Worm (Caenorhabditis elegans): ENCODE results near the gene srx-31.

DNA sequence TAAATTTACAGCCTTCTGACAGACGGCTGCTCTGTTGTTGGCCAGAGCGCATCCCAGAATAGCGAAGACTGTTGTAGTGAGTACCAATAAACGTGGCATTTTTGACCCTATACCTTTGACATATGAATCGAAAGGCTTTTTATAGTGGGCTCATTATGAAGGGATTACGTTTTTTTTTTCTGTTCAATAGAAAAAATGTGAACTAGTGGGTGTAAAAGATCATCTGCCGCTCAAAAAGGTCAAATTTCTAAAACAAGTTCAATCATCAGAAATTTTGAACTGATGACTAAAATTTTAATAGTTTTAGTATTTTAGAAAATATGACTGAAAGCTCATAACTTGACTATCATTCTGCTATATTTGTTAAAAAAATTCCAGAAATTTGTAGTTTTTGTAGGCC is 32.1 kb upstream of the srx-31 start, which contains the start of gene K09C6.9:
- TF ChIP-seq ztf-4 (tag; optimal IDR thresholded peaks at IDR 0.05) (no peak), zag-1 (tag; optimal IDR thresholded peaks at IDR 0.05) (no peak), nhr-77 (tag; optimal IDR thresholded peaks at IDR 0.05) (no peak), ama-1 (optimal IDR thresholded peaks at IDR 0.05) (no peak), nhr-76 (tag; optimal IDR thresholded peaks at IDR 0.05) (no peak), ceh-82 (tag; optimal IDR thresholded peaks at IDR 0.05) (no peak), nhr-67 (tag; optimal IDR thresholded peaks at IDR 0.05) (no peak), nhr-11 (tag; optimal IDR thresholded peaks at IDR 0.05) (no peak), R02D3.7 (tag; optimal IDR thresholded peaks at IDR 0.05) (no peak), fos-1 (tag; optimal IDR thresholded peaks at IDR 0.05) (no peak), nfya-1 (tag; optimal IDR thresholded peaks at IDR 0.05; ENCODE audit: insufficient read depth) (no peak), ceh-28 (tag; optimal IDR thresholded peaks at IDR 0.05) (no peak), skn-1 (tag; optimal IDR thresholded peaks at IDR 0.05) (no peak), sea-2 (GFP tag; optimal IDR thresholded peaks at IDR 0.05) (no peak)

All from whole organism, L3 larva.